Fruit fly (Drosophila melanogaster): ENCODE measurements around the gene CG3598.

dm6 chrX:2980290-2980689, 43.5 kb downstream of the CG3598 start:
- TF ChIP-seq CG6276 (GFP tag; optimal IDR thresholded peaks at IDR 0.05) (no peak), Lpt (GFP tag; optimal IDR thresholded peaks at IDR 0.05) (no peak), Sox14 (GFP tag; optimal IDR thresholded peaks at IDR 0.05) (no peak)
